Worm (Caenorhabditis elegans) whole organism, L4/young adult: Measurements from ENCODE around the gene Y37E11AM.3.

ENCODE experiments used
- dao-5 ChIP-seq: sonication (generic microtip); optimal IDR thresholded peaks from 2 replicates; lab custom pipeline; 2016; ENCODE audit warnings: missing genotype, missing genetic modification characterization, moderate library complexity, missing compliant biosample characterization
- him-1 ChIP-seq: sonication (generic microtip); optimal IDR thresholded peaks from 2 replicates; lab custom pipeline; 2016; ENCODE audit warnings: missing genotype, missing genetic modification reagents, missing genetic modification characterization, missing compliant biosample characterization

ce11 chrIV:3766589-3766988, 47.6 kb upstream of the Y37E11AM.3 start, which contains the start of gene vab-2:
- no peak for TF ChIP-seq him-1 (tag; lab: Kevin White, UChicago)
- no peak for TF ChIP-seq dao-5 (tag; lab: Kevin White, UChicago)
